Worm (Caenorhabditis elegans) whole organism, early embryonic: ENCODE measurements around the gene F35H12.5.

ENCODE experiments used
- B0310.2 ChIP-seq: sonication (generic microtip); optimal IDR thresholded peaks from 2 replicates; lab custom pipeline; 2016; ENCODE audit warnings: mild to moderate bottlenecking, missing genetic modification characterization, missing compliant biosample characterization
- F13C5.2 ChIP-seq: sonication (generic microtip); optimal IDR thresholded peaks from 2 replicates; lab custom pipeline; 2017; ENCODE audit warnings: mild to moderate bottlenecking, missing genetic modification characterization, inconsistent platforms, missing compliant biosample characterization
- aly-1 ChIP-seq: sonication (generic microtip); optimal IDR thresholded peaks from 2 replicates; lab custom pipeline; 2016; ENCODE audit warnings: missing genetic modification characterization, missing compliant biosample characterization
- ama-1 ChIP-seq: fragments of 150-350 bp; optimal IDR thresholded peaks from 2 replicates; lab custom pipeline; 2014
- ceh-13 ChIP-seq: fragments of 200-800 bp; sonication (Bioruptor generic); optimal IDR thresholded peaks from 2 replicates; lab custom pipeline; 2018; ENCODE audit warnings: mild to moderate bottlenecking, missing genetic modification characterization, missing compliant biosample characterization
- ceh-36 ChIP-seq: sonication (generic microtip); optimal IDR thresholded peaks from 2 replicates; lab custom pipeline; 2016; ENCODE audit warnings: missing genetic modification characterization, inconsistent platforms, missing compliant biosample characterization
- ets-7 ChIP-seq: sonication (generic microtip); optimal IDR thresholded peaks from 2 replicates; lab custom pipeline; 2016; ENCODE audit warnings: missing genotype, missing genetic modification characterization, missing compliant biosample characterization
- flt-1 ChIP-seq: fragments of 200-800 bp; sonication (Bioruptor generic); IDR thresholded peaks from 2 replicates; pipeline ENCODE4 v1.3.6; 2022; ENCODE audit warnings: missing genetic modification characterization, missing compliant biosample characterization
- hmbx-1 ChIP-seq: sonication (generic microtip); optimal IDR thresholded peaks from 2 replicates; lab custom pipeline; 2016; ENCODE audit warnings: mild to moderate bottlenecking, missing genetic modification characterization, missing compliant biosample characterization
- hmg-4 ChIP-seq: fragments of 200-800 bp; sonication (Bioruptor generic); optimal IDR thresholded peaks from 2 replicates; lab custom pipeline; 2018; ENCODE audit warnings: mild to moderate bottlenecking, missing genetic modification characterization, missing compliant biosample characterization
- hnd-1 ChIP-seq: sonication (generic microtip); optimal IDR thresholded peaks from 2 replicates; lab custom pipeline; 2016; ENCODE audit warnings: missing genetic modification characterization, missing compliant biosample characterization
- pes-1 ChIP-seq: fragments of 200-800 bp; sonication (Bioruptor generic); IDR thresholded peaks from 2 replicates; pipeline ENCODE4 v1.3.6; 2022; ENCODE audit warnings: missing genetic modification reagents, missing genetic modification characterization, missing compliant biosample characterization
- scrt-1 ChIP-seq: fragments of 200-800 bp; sonication (Bioruptor generic); IDR thresholded peaks from 2 replicates; pipeline ENCODE4 v1.3.6; 2022; ENCODE audit warnings: missing genetic modification characterization, missing compliant biosample characterization
- sea-1 ChIP-seq: fragments of 200-800 bp; sonication (Bioruptor generic); conservative IDR thresholded peaks from 2 replicates; pipeline ENCODE4 v1.3.6; 2022; ENCODE audit warnings: missing genetic modification characterization, missing compliant biosample characterization
- tbx-11 ChIP-seq: fragments of 200-800 bp; sonication (Bioruptor generic); IDR thresholded peaks from 2 replicates; pipeline ENCODE4 v1.3.6; 2022; ENCODE audit warnings: missing genetic modification characterization, missing compliant biosample characterization
- tbx-37 ChIP-seq: fragments of 200-800 bp; sonication (Bioruptor generic); conservative IDR thresholded peaks from 2 replicates; pipeline ENCODE4 v1.3.6; 2022; ENCODE audit warnings: missing genetic modification reagents, missing genetic modification characterization, missing compliant biosample characterization
- tra-4 ChIP-seq: sonication (generic microtip); optimal IDR thresholded peaks from 2 replicates; lab custom pipeline; 2017; ENCODE audit warnings: missing genetic modification characterization, missing compliant biosample characterization

Gene F35H12.5

ce11 chrX:932874-933273, 14.7 kb downstream of the F35H12.5 start:
- TF ChIP-seq aly-1 (tag; lab: Kevin White, UChicago): no peak
- peak; percentile 21 for TF ChIP-seq F13C5.2
- no peak for TF ChIP-seq ceh-36 (tag; lab: Kevin White, UChicago)

ce11 chrX:933504-933903, 15.3 kb downstream of the F35H12.5 start, which contains the start of gene F35H12.1:
TSS of gene F35H12.1 (plus strand) at chrX:933804.
- TF ChIP-seq flt-1 (GFP tag; lab: Robert Waterston, UW) (no peak), hmg-4 (GFP tag; lab: Kevin White, UChicago) (no peak), sea-1 (GFP tag; lab: Robert Waterston, UW) (no peak), hmbx-1 (tag; lab: Kevin White, UChicago) (no peak), ama-1 (lab: Kevin White, UChicago) (no peak), pes-1 (no peak), ceh-36 (tag; lab: Kevin White, UChicago) (no peak), tra-4 (tag; lab: Kevin White, UChicago) (no peak)

ce11 chrX:936013-936412, 17.8 kb downstream of the F35H12.5 start:
- TF ChIP-seq flt-1 (GFP tag; lab: Robert Waterston, UW) (no peak), tra-4 (tag; lab: Kevin White, UChicago) (no peak), sea-1 (GFP tag; lab: Robert Waterston, UW) (no peak), scrt-1 (GFP tag; lab: Robert Waterston, UW) (no peak), ets-7 (no peak), hmg-4 (GFP tag; lab: Kevin White, UChicago) (no peak), tbx-37 (GFP tag; lab: Robert Waterston, UW) (no peak), pes-1 (no peak), tbx-11 (GFP tag; lab: Robert Waterston, UW) (no peak), hnd-1 (tag; lab: Kevin White, UChicago) (no peak), ceh-36 (tag; lab: Kevin White, UChicago) (no peak), F13C5.2 (no peak), ceh-13 (GFP tag; lab: Kevin White, UChicago) (no peak), B0310.2 (tag; lab: Kevin White, UChicago) (no peak), aly-1 (tag; lab: Kevin White, UChicago) (no peak), hmbx-1 (tag; lab: Kevin White, UChicago) (no peak), ama-1 (lab: Kevin White, UChicago) (no peak)

ce11 chrX:938269-938883, 20.2 kb downstream of the F35H12.5 start, which contains the start of gene F53H8.3:
TSS of gene F53H8.3 (plus strand) at chrX:938543.
- no peak for TF ChIP-seq pes-1
- TF ChIP-seq F13C5.2: no peak

ce11 chrX:943698-944097, 25.5 kb downstream of the F35H12.5 start:
- TF ChIP-seq flt-1 (GFP tag; lab: Robert Waterston, UW) (0 out of 2 replicates have a peak, but pooled peaks have one; percentile 39), pes-1 (peak; percentile 47; the same call in 1 of the 2 replicates)

- TF ChIP-seq ceh-36 (tag; lab: Kevin White, UChicago) (no peak), pes-1 (no peak), tbx-11 (GFP tag; lab: Robert Waterston, UW) (no peak), hmg-4 (GFP tag; lab: Kevin White, UChicago) (no peak), B0310.2 (tag; lab: Kevin White, UChicago) (no peak), ets-7 (no peak), F13C5.2 (no peak), tra-4 (tag; lab: Kevin White, UChicago) (no peak), tbx-37 (GFP tag; lab: Robert Waterston, UW) (no peak), hnd-1 (tag; lab: Kevin White, UChicago) (no peak), ama-1 (lab: Kevin White, UChicago) (no peak), flt-1 (GFP tag; lab: Robert Waterston, UW) (no peak), ceh-13 (GFP tag; lab: Kevin White, UChicago) (no peak), scrt-1 (GFP tag; lab: Robert Waterston, UW) (no peak)
Measured at ce11 chrX:945669-946068, 27.5 kb downstream of the F35H12.5 start.

ce11 chrX:947885-948284, 29.7 kb downstream of the F35H12.5 start:
- TF ChIP-seq ama-1 (lab: Kevin White, UChicago) (no peak), scrt-1 (GFP tag; lab: Robert Waterston, UW) (no peak), ceh-13 (GFP tag; lab: Kevin White, UChicago) (no peak), ets-7 (no peak), flt-1 (GFP tag; lab: Robert Waterston, UW) (no peak), sea-1 (GFP tag; lab: Robert Waterston, UW) (no peak), hmg-4 (GFP tag; lab: Kevin White, UChicago) (no peak)

- no peak for TF ChIP-seq tra-4 (tag; lab: Kevin White, UChicago)
Measured at ce11 chrX:948783-949182, 30.6 kb downstream of the F35H12.5 start, which contains the start of gene sms-2. TSS of gene sms-2 (minus strand) at chrX:948883.

- peak; percentile 57; the same call in 1 of the 2 replicates for TF ChIP-seq flt-1 (GFP tag; lab: Robert Waterston, UW)
- TF ChIP-seq scrt-1 (GFP tag; lab: Robert Waterston, UW): peak; percentile 64
- TF ChIP-seq sea-1 (GFP tag; lab: Robert Waterston, UW): peak; percentile 68; the same call in 1 of the 2 replicates
- TF ChIP-seq tra-4 (tag; lab: Kevin White, UChicago): no peak
- TF ChIP-seq F13C5.2: peak; percentile 95
- TF ChIP-seq hmg-4 (GFP tag; lab: Kevin White, UChicago): peak; percentile 98
- TF ChIP-seq ceh-36 (tag; lab: Kevin White, UChicago): peak; percentile 38
- no peak for TF ChIP-seq ama-1 (lab: Kevin White, UChicago)
- TF ChIP-seq ceh-13 (GFP tag; lab: Kevin White, UChicago): no peak
- peak; percentile 69 for TF ChIP-seq ets-7
- TF ChIP-seq aly-1 (tag; lab: Kevin White, UChicago): peak; percentile 67
- TF ChIP-seq hmbx-1 (tag; lab: Kevin White, UChicago): no peak
- TF ChIP-seq B0310.2 (tag; lab: Kevin White, UChicago): peak; percentile 36
- peak; percentile 23; the same call in 1 of the 2 replicates for TF ChIP-seq pes-1
- no peak for TF ChIP-seq tbx-37 (GFP tag; lab: Robert Waterston, UW)
- peak; percentile 10 for TF ChIP-seq hnd-1 (tag; lab: Kevin White, UChicago)
- peak; percentile 25; the same call in 1 of the 2 replicates for TF ChIP-seq tbx-11 (GFP tag; lab: Robert Waterston, UW)
Measured at ce11 chrX:949466-949865, 31.3 kb downstream of the F35H12.5 start.
